Worm (Caenorhabditis elegans) whole organism, late embryonic: ENCODE measurements around the gene malt-1.

Experiments used
- elt-4 ChIP-seq: sonication (generic microtip); optimal IDR thresholded peaks from 2 replicates; lab custom pipeline; 2016; ENCODE audit warnings: missing genetic modification characterization, missing compliant biosample characterization
- mec-3 ChIP-seq: sonication (generic microtip); optimal IDR thresholded peaks from 2 replicates; lab custom pipeline; 2016; ENCODE audit warnings: borderline replicate concordance, missing genetic modification characterization, missing compliant biosample characterization

- TF ChIP-seq elt-4 (tag; lab: Kevin White, UChicago) (no peak), mec-3 (tag; lab: Kevin White, UChicago) (no peak)
Observed at ce11 chrII:6970515-6970914, 19.4 kb upstream of the malt-1 start, which contains the start of gene C15F1.5.
